Worm (Caenorhabditis elegans) whole organism, midembryonic: ENCODE measurements around the gene ssp-10.

Experiments used
- T22C8.4 ChIP-seq: fragments of 200-800 bp; sonication (Bioruptor generic); IDR thresholded peaks from 2 replicates; pipeline ENCODE4 v1.3.6; 2022; ENCODE audit warnings: missing genetic modification characterization, missing compliant biosample characterization
- cog-1 ChIP-seq: sonication (generic microtip); optimal IDR thresholded peaks from 2 replicates; lab custom pipeline; 2016; ENCODE audit warnings: missing genetic modification characterization, missing compliant biosample characterization
- flt-1 ChIP-seq: fragments of 200-800 bp; sonication (Bioruptor generic); IDR thresholded peaks from 2 replicates; pipeline ENCODE4 v1.3.6; 2022; ENCODE audit warnings: missing genetic modification characterization, missing compliant biosample characterization
- klf-2 ChIP-seq: fragments of 200-800 bp; sonication (Bioruptor generic); conservative IDR thresholded peaks from 2 replicates; pipeline ENCODE4 v1.3.6; 2022; ENCODE audit warnings: missing genetic modification reagents, missing genetic modification characterization, missing compliant biosample characterization
- med-1 ChIP-seq: sonication (generic microtip); optimal IDR thresholded peaks from 2 replicates; lab custom pipeline; 2017; ENCODE audit warnings: missing genetic modification characterization, mild to moderate bottlenecking, missing compliant biosample characterization, antibody characterized with exemption, missing genetic modification reagents; ENCODE audit not compliant: insufficient read depth
- ref-1 ChIP-seq: fragments of 200-800 bp; sonication (Bioruptor generic); conservative IDR thresholded peaks from 2 replicates; pipeline ENCODE4 v1.3.6; 2022; ENCODE audit warnings: missing genetic modification reagents, missing genetic modification characterization, missing compliant biosample characterization
- tab-1 ChIP-seq: fragments of 200-800 bp; sonication (Bioruptor generic); IDR thresholded peaks from 2 replicates; pipeline ENCODE4 v1.3.6; 2022; ENCODE audit warnings: missing genetic modification characterization, missing compliant biosample characterization
- ztf-23 ChIP-seq: fragments of 200-800 bp; sonication (Bioruptor generic); IDR thresholded peaks from 2 replicates; pipeline ENCODE4 v1.3.6; 2022; ENCODE audit warnings: missing genetic modification reagents, missing genetic modification characterization, missing compliant biosample characterization
- ztf-29 ChIP-seq: fragments of 200-800 bp; sonication (Bioruptor generic); IDR thresholded peaks from 2 replicates; pipeline ENCODE4 v1.3.6; 2022; ENCODE audit warnings: missing genetic modification reagents, missing genetic modification characterization, missing compliant biosample characterization

DNA sequence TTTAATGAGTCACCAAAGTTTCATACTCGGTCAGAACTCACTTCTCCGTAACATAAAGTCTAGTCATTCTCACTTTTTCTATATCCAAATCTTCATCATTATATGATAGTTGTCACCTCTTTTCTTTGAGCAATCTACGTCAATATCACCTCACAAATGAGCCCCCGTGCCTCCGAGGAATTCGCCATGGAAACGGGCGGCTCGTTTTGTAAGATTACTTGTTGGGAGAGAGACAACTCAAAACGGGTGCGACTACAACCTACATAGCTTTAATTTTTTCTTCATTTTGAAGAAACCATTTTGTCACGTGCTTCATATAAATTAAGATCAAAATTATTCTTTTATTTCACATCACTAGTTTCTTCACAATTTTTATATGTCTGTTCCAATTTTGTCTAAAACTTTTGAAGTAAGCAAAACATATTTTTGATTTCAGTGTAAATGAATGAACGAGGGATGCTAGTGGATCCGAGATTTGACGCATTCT is 28.1 kb upstream of the ssp-10 start, which contains the start of gene nhr-4:
- TF ChIP-seq med-1 (GFP tag; lab: Kevin White, UChicago) (no peak), ref-1 (GFP tag; lab: Robert Waterston, UW) (no peak), flt-1 (no peak), cog-1 (tag; lab: Kevin White, UChicago) (no peak), tab-1 (GFP tag; lab: Robert Waterston, UW) (no peak), ztf-29 (GFP tag; lab: Robert Waterston, UW) (no peak), T22C8.4 (GFP tag; lab: Robert Waterston, UW) (no peak), ztf-23 (GFP tag; lab: Robert Waterston, UW) (no peak), klf-2 (GFP tag; lab: Robert Waterston, UW) (no peak)
